Fruit fly (Drosophila melanogaster) whole organism, wandering third instar larva: ENCODE results near the gene Cds.

Experiments
- Abd-B ChIP-seq: fragments of >200 bp; optimal IDR thresholded peaks from 2 replicates; lab custom pipeline; 2017; ENCODE audit warnings: missing biosample characterization, missing genetic modification characterization
- CG32264 ChIP-seq: fragments of 200-800 bp; sonication (Bioruptor generic); optimal IDR thresholded peaks from 2 replicates; lab custom pipeline; 2016; ENCODE audit warnings: missing biosample characterization, missing genetic modification characterization
- CG9705 ChIP-seq: fragments of 200-800 bp; sonication (Bioruptor generic); optimal IDR thresholded peaks from 2 replicates; lab custom pipeline; 2018; ENCODE audit warnings: missing biosample characterization, mild to moderate bottlenecking, missing genetic modification characterization
- CrebA ChIP-seq: fragments of 200-800 bp; sonication (Bioruptor generic); optimal IDR thresholded peaks from 2 replicates; lab custom pipeline; 2016; ENCODE audit warnings: missing biosample characterization, mild to moderate bottlenecking, missing genetic modification characterization, borderline replicate concordance
- Dfd ChIP-seq: fragments of >200 bp; optimal IDR thresholded peaks from 2 replicates; lab custom pipeline; 2017; ENCODE audit warnings: missing biosample characterization, missing genetic modification characterization
- Dif ChIP-seq: fragments of 200-275, 200-300 bp; sonication (Bioruptor generic); optimal IDR thresholded peaks from 2 replicates; lab custom pipeline; 2018; ENCODE audit warnings: missing biosample characterization, missing genetic modification characterization; ENCODE audit not compliant: partially characterized antibody
- GATAd ChIP-seq: sonication (Bioruptor generic); optimal IDR thresholded peaks from 2 replicates; lab custom pipeline; 2016; ENCODE audit warnings: missing biosample characterization, missing genetic modification characterization
- HLH106 ChIP-seq: fragments of 200-800 bp; optimal IDR thresholded peaks from 3 replicates; lab custom pipeline; 2019; ENCODE audit warnings: missing biosample characterization, mild to moderate bottlenecking, missing genetic modification characterization, moderate library complexity
- Hnf4 ChIP-seq: fragments of 200-800 bp; sonication (Bioruptor generic); optimal IDR thresholded peaks from 2 replicates; lab custom pipeline; 2016; ENCODE audit warnings: missing biosample characterization, mild to moderate bottlenecking, missing genetic modification characterization
- Hr78 ChIP-seq: fragments of >200 bp; optimal IDR thresholded peaks from 2 replicates; lab custom pipeline; 2017; ENCODE audit warnings: missing biosample characterization, missing genetic modification characterization
- Hr83 ChIP-seq: fragments of 200-300 bp; sonication (Bioruptor generic); optimal IDR thresholded peaks from 2 replicates; lab custom pipeline; 2016; ENCODE audit warnings: missing biosample characterization, mild to moderate bottlenecking, missing genetic modification characterization, moderate library complexity; ENCODE audit not compliant: poor library complexity, severe bottlenecking
- Jra ChIP-seq: sonication (Bioruptor generic); optimal IDR thresholded peaks from 2 replicates; lab custom pipeline; 2016; ENCODE audit warnings: missing biosample characterization, missing genetic modification characterization
- Mio ChIP-seq: sonication (Bioruptor generic); optimal IDR thresholded peaks from 2 replicates; lab custom pipeline; 2016; ENCODE audit warnings: missing biosample characterization, missing genetic modification characterization
- Myc ChIP-seq: fragments of >200 bp; optimal IDR thresholded peaks from 2 replicates; lab custom pipeline; 2017
- N ChIP-seq: fragments of >200 bp; optimal IDR thresholded peaks from 2 replicates; lab custom pipeline; 2018; ENCODE audit warnings: missing biosample characterization, missing external identifiers, missing genetic modification characterization
- OdsH ChIP-seq: fragments of 200-800 bp; sonication (Bioruptor generic); optimal IDR thresholded peaks from 2 replicates; lab custom pipeline; 2016; ENCODE audit warnings: missing biosample characterization, mild to moderate bottlenecking, missing genetic modification characterization
- Rel ChIP-seq, 2 experiments: fragments of 200-800 bp; sonication (Bioruptor generic) in 1 of 2; optimal IDR thresholded peaks; 2 replicates in 1 of 2; 3 replicates in 1 of 2; lab custom pipeline; 2016 to 2019; ENCODE audit warnings: mild to moderate bottlenecking in 2 of 2, missing biosample characterization in 2 of 2, missing genetic modification characterization in 2 of 2, moderate library complexity in 1 of 2
- Sp1 ChIP-seq: fragments of 200-800 bp; sonication (Bioruptor generic); optimal IDR thresholded peaks from 3 replicates; lab custom pipeline; 2019; ENCODE audit warnings: missing biosample characterization, mild to moderate bottlenecking, missing genetic modification characterization, moderate library complexity
- Vsx2 ChIP-seq: fragments of 200-300, 225-300 bp; sonication (Bioruptor generic); optimal IDR thresholded peaks from 2 replicates; lab custom pipeline; 2018; ENCODE audit warnings: missing biosample characterization, missing genetic modification characterization; ENCODE audit not compliant: partially characterized antibody
- br ChIP-seq: fragments of 200-800 bp; sonication (Bioruptor generic); optimal IDR thresholded peaks from 2 replicates; lab custom pipeline; 2016; ENCODE audit warnings: missing biosample characterization, missing genetic modification characterization
- brk ChIP-seq: fragments of 200-800 bp; sonication (Bioruptor generic); optimal IDR thresholded peaks from 2 replicates; lab custom pipeline; 2016; ENCODE audit warnings: missing biosample characterization, mild to moderate bottlenecking, missing genetic modification characterization
- dl ChIP-seq, 2 experiments: fragments of 175-275, 200-275 bp in 1 of 2; fragments of 200-275 bp in 1 of 2; sonication (Bioruptor generic); optimal IDR thresholded peaks; lab custom pipeline; 2018; ENCODE audit warnings: mild to moderate bottlenecking in 2 of 2, missing biosample characterization in 2 of 2, missing genetic modification characterization in 2 of 2, moderate library complexity in 2 of 2; ENCODE audit not compliant: partially characterized antibody in 2 of 2, insufficient read depth in 1 of 2
- dmrt93B ChIP-seq: fragments of 200-800 bp; sonication (Bioruptor generic); optimal IDR thresholded peaks from 2 replicates; lab custom pipeline; 2018; ENCODE audit warnings: missing biosample characterization, mild to moderate bottlenecking, missing genetic modification characterization
- dsf ChIP-seq: sonication (Bioruptor generic); optimal IDR thresholded peaks from 2 replicates; lab custom pipeline; 2016; ENCODE audit warnings: missing biosample characterization, missing genetic modification characterization, borderline replicate concordance
- ey ChIP-seq: fragments of 200-800 bp; sonication (Bioruptor generic); optimal IDR thresholded peaks from 2 replicates; lab custom pipeline; 2016; ENCODE audit warnings: missing biosample characterization, missing genetic modification characterization
- foxo ChIP-seq, 2 experiments: fragments of 200-800 bp; sonication (Bioruptor generic); optimal IDR thresholded peaks; 2 replicates in 1 of 2; 3 replicates in 1 of 2; lab custom pipeline; 2016 to 2017; ENCODE audit warnings: missing biosample characterization in 2 of 2, missing genetic modification characterization in 2 of 2
- fru ChIP-seq: fragments of 200-800 bp; sonication (Bioruptor generic); optimal IDR thresholded peaks from 3 replicates; lab custom pipeline; 2016; ENCODE audit warnings: missing biosample characterization, mild to moderate bottlenecking, missing genetic modification characterization
- h ChIP-seq: fragments of 200-800 bp; sonication (Bioruptor generic); optimal IDR thresholded peaks from 3 replicates; lab custom pipeline; 2016; ENCODE audit warnings: missing biosample characterization, mild to moderate bottlenecking, missing genetic modification characterization
- jim ChIP-seq: fragments of 175-275, 200-325 bp; sonication (Bioruptor generic); optimal IDR thresholded peaks from 2 replicates; lab custom pipeline; 2016; ENCODE audit warnings: missing biosample characterization, mild to moderate bottlenecking, missing genetic modification characterization
- lola ChIP-seq: fragments of >200 bp; optimal IDR thresholded peaks from 2 replicates; lab custom pipeline; 2017; ENCODE audit warnings: missing biosample characterization, missing genetic modification characterization
- pan ChIP-seq: fragments of >200 bp; optimal IDR thresholded peaks from 2 replicates; lab custom pipeline; 2017
- psq ChIP-seq: fragments of 200-800 bp; sonication (Bioruptor generic); optimal IDR thresholded peaks from 3 replicates; lab custom pipeline; 2017; ENCODE audit warnings: missing biosample characterization, mild to moderate bottlenecking, missing genetic modification characterization, moderate library complexity
- rgr ChIP-seq: fragments of 200-800 bp; sonication (Bioruptor generic); optimal IDR thresholded peaks from 3 replicates; lab custom pipeline; 2016; ENCODE audit warnings: missing biosample characterization, mild to moderate bottlenecking, missing genetic modification characterization
- sage ChIP-seq: fragments of 200-800 bp; sonication (Bioruptor generic); optimal IDR thresholded peaks from 2 replicates; lab custom pipeline; 2016; ENCODE audit warnings: missing biosample characterization, mild to moderate bottlenecking, missing genetic modification characterization
- sv ChIP-seq: fragments of 200-800 bp; sonication (Bioruptor generic); optimal IDR thresholded peaks from 3 replicates; lab custom pipeline; 2016; ENCODE audit warnings: missing biosample characterization, missing genetic modification characterization
- tai ChIP-seq: sonication (Bioruptor generic); optimal IDR thresholded peaks from 2 replicates; lab custom pipeline; 2016; ENCODE audit warnings: missing biosample characterization, missing genetic modification characterization
- usp ChIP-seq: fragments of >200 bp; optimal IDR thresholded peaks from 2 replicates; lab custom pipeline; 2017; ENCODE audit warnings: missing biosample characterization, missing genetic modification characterization
- woc ChIP-seq: sonication (Bioruptor generic); optimal IDR thresholded peaks from 2 replicates; lab custom pipeline; 2016; ENCODE audit warnings: missing biosample characterization, mild to moderate bottlenecking, missing genetic modification characterization

The Cds gene

DNA sequence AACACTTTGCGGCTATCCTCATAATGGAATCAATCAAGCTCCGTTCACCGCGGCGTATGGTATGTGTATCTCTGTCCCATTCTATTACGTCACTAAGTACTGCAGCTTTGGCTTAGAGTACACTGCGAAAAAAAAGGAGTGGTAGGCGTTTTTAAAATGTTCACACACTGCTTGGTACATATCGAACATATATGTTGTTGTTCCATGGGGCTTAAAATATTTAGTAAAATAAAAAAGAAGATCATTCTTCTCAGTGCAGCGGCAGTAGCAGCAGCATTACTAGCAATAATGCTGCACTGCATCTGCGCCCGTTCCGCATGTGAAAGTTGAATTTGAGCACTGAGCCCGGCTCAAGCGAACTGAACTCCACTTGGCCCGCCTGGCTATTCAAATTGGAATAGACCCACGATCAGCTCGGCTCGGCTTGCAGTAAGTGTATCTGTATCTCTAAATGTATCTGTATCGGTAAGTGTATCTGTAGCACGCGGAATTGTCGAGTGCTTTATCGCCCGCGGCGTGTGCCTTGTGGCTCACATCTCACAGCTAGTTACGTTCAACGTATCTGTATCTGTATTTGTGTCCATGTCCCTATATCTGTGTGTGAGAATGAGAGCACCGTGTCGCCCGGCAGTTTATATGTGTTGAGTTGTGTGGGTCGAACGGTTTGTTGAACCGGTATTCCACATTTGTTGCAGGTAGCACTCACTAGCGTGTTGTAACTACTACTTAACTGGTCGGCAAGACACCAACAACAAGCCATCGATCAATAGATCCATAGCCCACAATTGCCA is 25.8 kb downstream of the Cds start:
- TF ChIP-seq Mio (GFP tag; lab: Kevin White, UChicago) (no peak), fru (GFP tag; lab: Kevin White, UChicago) (peak; percentile 64), CrebA (GFP tag; lab: Kevin White, UChicago) (no peak), dmrt93B (GFP tag; lab: Kevin White, UChicago) (peak; percentile 16), pan (lab: Kevin White, UChicago) (no peak), Hr78 (GFP tag; lab: Kevin White, UChicago) (no peak), sv (GFP tag; lab: Kevin White, UChicago) (peak; percentile 39), Vsx2 (GFP tag; lab: Kevin White, UChicago) (no peak), h (peak; percentile 2), dl (GFP tag; optimal IDR thresholded peaks at IDR 0.05; lab: Kevin White, UChicago; ENCODE audit: insufficient read depth in 1 of 2, partially characterized antibody in 2 of 2) (no peak), tai (GFP tag; lab: Kevin White, UChicago) (no peak), Jra (GFP tag; lab: Kevin White, UChicago) (no peak), woc (GFP tag; lab: Kevin White, UChicago) (peak; percentile 16), psq (GFP tag; lab: Kevin White, UChicago) (no peak), HLH106 (tag; lab: Kevin White, UChicago) (peak; percentile 10), br (GFP tag; lab: Kevin White, UChicago) (peak; percentile 8), brk (GFP tag; lab: Kevin White, UChicago) (no peak), Abd-B (GFP tag; lab: Kevin White, UChicago) (no peak), OdsH (GFP tag; lab: Kevin White, UChicago) (no peak), Dif (GFP tag; lab: Kevin White, UChicago) (no peak), sage (GFP tag; lab: Kevin White, UChicago) (no peak), Myc (lab: Kevin White, UChicago) (no peak), Hr83 (GFP tag; lab: Kevin White, UChicago) (no peak), Dfd (GFP tag; lab: Kevin White, UChicago) (no peak), ey (GFP tag; lab: Kevin White, UChicago) (peak; percentile 47), Rel (GFP tag; optimal IDR thresholded peaks at IDR 0.05; lab: Kevin White, UChicago) (no peak), Rel (tag; optimal IDR thresholded peaks at IDR 0.05; lab: Kevin White, UChicago) (no peak), lola (GFP tag; lab: Kevin White, UChicago) (no peak), GATAd (GFP tag; lab: Kevin White, UChicago) (no peak), N (GFP tag; lab: Kevin White, UChicago) (no peak), rgr (peak; percentile 45), foxo (GFP tag; optimal IDR thresholded peaks at IDR 0.05; lab: Kevin White, UChicago) (peak in 1 of 2 experiments; percentile 6), Sp1 (GFP tag; lab: Kevin White, UChicago) (no peak), jim (GFP tag; lab: Kevin White, UChicago) (no peak), CG9705 (no peak), dsf (GFP tag; lab: Kevin White, UChicago) (no peak), Hnf4 (no peak), usp (GFP tag; lab: Kevin White, UChicago) (no peak), CG32264 (GFP tag; lab: Kevin White, UChicago) (no peak)
- TF ChIP-seq, all 38 proteins: peak for 10

DNA sequence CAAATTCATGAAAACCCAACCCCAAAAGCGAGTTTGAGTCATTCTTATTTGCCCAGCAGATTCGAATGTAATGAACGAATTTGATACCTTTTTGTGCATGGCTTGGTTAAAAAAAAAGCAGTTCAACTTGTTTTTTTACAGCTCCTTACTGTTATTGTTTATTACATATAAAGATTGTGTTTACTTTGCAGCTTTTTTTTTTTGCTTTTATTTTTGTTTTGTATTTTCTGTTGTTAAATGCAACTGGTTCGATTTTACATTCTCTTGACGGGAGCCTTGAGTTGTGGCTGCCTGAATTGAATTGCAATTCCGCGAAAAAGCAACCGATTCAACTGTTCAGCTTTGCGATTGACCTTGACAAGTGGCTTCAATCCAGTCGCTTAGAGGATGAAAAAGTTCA is 27.0 kb downstream of the Cds start:
- TF ChIP-seq CrebA (GFP tag; lab: Kevin White, UChicago), result no peak
- no peak for TF ChIP-seq dsf (GFP tag; lab: Kevin White, UChicago)
- no peak for TF ChIP-seq Rel (GFP tag; optimal IDR thresholded peaks at IDR 0.05; lab: Kevin White, UChicago)
- no peak for TF ChIP-seq Rel (tag; optimal IDR thresholded peaks at IDR 0.05; lab: Kevin White, UChicago)
- TF ChIP-seq Dif (GFP tag; lab: Kevin White, UChicago), result no peak
- no peak for TF ChIP-seq CG32264 (GFP tag; lab: Kevin White, UChicago)
- TF ChIP-seq Myc (lab: Kevin White, UChicago), result no peak
- TF ChIP-seq GATAd (GFP tag; lab: Kevin White, UChicago), result no peak
- no peak for TF ChIP-seq CG9705
- no peak for TF ChIP-seq Hr78 (GFP tag; lab: Kevin White, UChicago)
- no peak for TF ChIP-seq dl (GFP tag; optimal IDR thresholded peaks at IDR 0.05; lab: Kevin White, UChicago; ENCODE audit: insufficient read depth in 1 of 2, partially characterized antibody in 2 of 2)
- TF ChIP-seq ey (GFP tag; lab: Kevin White, UChicago), result no peak
- TF ChIP-seq Dfd (GFP tag; lab: Kevin White, UChicago), result no peak
- no peak for TF ChIP-seq Abd-B (GFP tag; lab: Kevin White, UChicago)
- no peak for TF ChIP-seq rgr
- no peak for TF ChIP-seq sage (GFP tag; lab: Kevin White, UChicago)
- no peak for TF ChIP-seq tai (GFP tag; lab: Kevin White, UChicago)
